Fruit fly (Drosophila melanogaster) S2 (cell line): ENCODE measurements around the gene mld.
A peak's percentile ranks its signal among the peaks of the same experiment; 100 is the strongest.

Experiments
- CG8478 ChIP-seq: fragments of >200 bp; optimal IDR thresholded peaks from 2 replicates; lab custom pipeline; 2018
- CTCF ChIP-seq, 2 experiments: fragments of >200 bp; optimal IDR thresholded peaks; 2 replicates each; lab custom pipeline; 2018

- TF ChIP-seq CTCF (optimal IDR thresholded peaks at IDR 0.05; lab: Kevin White, UChicago): peak; percentile 90 to 98
- no peak for TF ChIP-seq CG8478
Observed at dm6 chr3R:24557020-24557465, 28.4 kb upstream of the mld start.
